Fruit fly (Drosophila melanogaster): ENCODE results near the gene Desat1.

DNA sequence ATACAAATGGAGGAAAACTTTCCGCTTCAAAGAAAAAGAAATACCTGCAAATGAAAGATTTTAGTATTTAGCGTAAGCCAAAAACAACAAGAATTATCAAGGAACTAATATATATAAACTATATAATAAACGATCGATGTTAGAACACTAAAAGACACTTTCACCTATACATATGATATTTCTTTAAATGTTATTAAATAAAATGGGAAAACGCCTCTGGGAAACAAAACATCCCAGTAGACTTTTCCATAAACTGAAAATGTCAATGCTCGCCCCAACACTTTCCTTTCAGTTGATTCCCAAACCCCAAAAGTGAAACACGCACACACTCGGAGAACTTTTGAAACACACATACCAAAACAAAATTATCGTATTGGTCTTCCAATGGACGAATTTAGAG is 8.0 kb downstream of the Desat1 start, which contains the start of gene vrs:
- TF ChIP-seq Sox102F (GFP tag; optimal IDR thresholded peaks at IDR 0.05) = no peak
- TF ChIP-seq CG11902 (GFP tag; optimal IDR thresholded peaks at IDR 0.05) = no peak
- no peak for TF ChIP-seq Sox15 (GFP tag; optimal IDR thresholded peaks at IDR 0.05)
- no peak for TF ChIP-seq Hr39 (GFP tag; optimal IDR thresholded peaks at IDR 0.05)
- no peak for TF ChIP-seq Ets21C (GFP tag; optimal IDR thresholded peaks at IDR 0.05)
- no peak for TF ChIP-seq CG9139 (GFP tag; optimal IDR thresholded peaks at IDR 0.05)
- TF ChIP-seq CG8319 (GFP tag; optimal IDR thresholded peaks at IDR 0.05) = no peak
- TF ChIP-seq Smox (GFP tag; optimal IDR thresholded peaks at IDR 0.05) = no peak
- no peak for TF ChIP-seq CG1621 (tag; optimal IDR thresholded peaks at IDR 0.05)
- TF ChIP-seq Sox14 (GFP tag; optimal IDR thresholded peaks at IDR 0.05) = no peak
- no peak for TF ChIP-seq CG34406 (GFP tag; optimal IDR thresholded peaks at IDR 0.05)
- no peak for TF ChIP-seq net (GFP tag; optimal IDR thresholded peaks at IDR 0.05)
- no peak for TF ChIP-seq CG11294 (GFP tag; IDR thresholded peaks at IDR 0.05)

All from whole organism, prepupa.